Fruit fly (Drosophila melanogaster): ENCODE results near the gene CG31678.

The CG31678 gene

dm6 chr2L:20675875-20676274 lies at the start of gene CG31678, which contains the start of gene IKKepsilon (continued):
- TF ChIP-seq CoRest (tag; optimal IDR thresholded peaks at IDR 0.05) (peak; percentile 53), nom (GFP tag; optimal IDR thresholded peaks at IDR 0.05) (peak; percentile 18), CG9609 (GFP tag; optimal IDR thresholded peaks at IDR 0.05) (no peak)

- TF ChIP-seq CG1529 (GFP tag; optimal IDR thresholded peaks at IDR 0.05) (no peak), Poxn (GFP tag; IDR thresholded peaks at IDR 0.05) (no peak), CG1832 (GFP tag; optimal IDR thresholded peaks at IDR 0.05) (no peak), slbo (GFP tag; IDR thresholded peaks at IDR 0.05) (no peak), sens (GFP tag) (peak; percentile 57), Myb (GFP tag; optimal IDR thresholded peaks at IDR 0.05) (no peak), sob (GFP tag; IDR thresholded peaks at IDR 0.05) (no peak), lov (optimal IDR thresholded peaks at IDR 0.05) (no peak), lov (GFP tag; IDR thresholded peaks at IDR 0.05) (no peak), CG9817 (tag; optimal IDR thresholded peaks at IDR 0.05) (no peak), CG17385 (GFP tag; optimal IDR thresholded peaks at IDR 0.05) (no peak), Drgx (GFP tag; IDR thresholded peaks at IDR 0.05) (peak; percentile 45; the same call in 1 of the 2 replicates), CG10209 (GFP tag; optimal IDR thresholded peaks at IDR 0.05) (no peak), CG43689 (GFP tag; IDR thresholded peaks at IDR 0.05) (no peak), CG7745 (tag; optimal IDR thresholded peaks at IDR 0.05) (no peak)
Observed at dm6 chr2L:20724024-20724423, 48.3 kb upstream of the CG31678 start.

- TF ChIP-seq CG14965 (GFP tag; optimal IDR thresholded peaks at IDR 0.05; ENCODE audit: borderline replicate concordance) (no peak), fd96Cb (tag; optimal IDR thresholded peaks at IDR 0.05) (peak; percentile 22), Sry-δ (GFP tag; optimal IDR thresholded peaks at IDR 0.05) (no peak), CG8765 (GFP tag; IDR thresholded peaks at IDR 0.05) (0 out of 2 replicates have a peak, but pooled peaks have one; percentile 32), HLH54F (GFP tag; optimal IDR thresholded peaks at IDR 0.05) (no peak), sens (GFP tag) (peak; percentile 39), NK7.1 (GFP tag; optimal IDR thresholded peaks at IDR 0.05) (no peak), nmo (GFP tag; optimal IDR thresholded peaks at IDR 0.05) (peak; percentile 8), Usf (GFP tag; optimal IDR thresholded peaks at IDR 0.05) (no peak), CG11398 (GFP tag; optimal IDR thresholded peaks at IDR 0.05) (no peak), prd (optimal IDR thresholded peaks at IDR 0.05) (no peak), prd (GFP tag; IDR thresholded peaks at IDR 0.05) (peak; percentile 59; the same call in 2 of the 3 replicates), Gsc (GFP tag; IDR thresholded peaks at IDR 0.05) (no peak), CG18619 (GFP tag; optimal IDR thresholded peaks at IDR 0.05) (no peak), jing (GFP tag; optimal IDR thresholded peaks at IDR 0.05) (no peak), unc-4 (GFP tag; IDR thresholded peaks at IDR 0.05; ENCODE audit: partially characterized antibody) (no peak), zf30C (GFP tag; optimal IDR thresholded peaks at IDR 0.05) (no peak), Hmr (GFP tag; optimal IDR thresholded peaks at IDR 0.05) (no peak), CG10209 (GFP tag; optimal IDR thresholded peaks at IDR 0.05) (no peak), CG2116 (GFP tag; optimal IDR thresholded peaks at IDR 0.05) (no peak), CG6654 (GFP tag; optimal IDR thresholded peaks at IDR 0.05) (no peak), Asciz (GFP tag; optimal IDR thresholded peaks at IDR 0.05) (no peak), CG1603 (tag; optimal IDR thresholded peaks at IDR 0.05) (peak; percentile 54), D19A (tag; optimal IDR thresholded peaks at IDR 0.05) (no peak), Ets65A (GFP tag) (peak; percentile 34), Tbp (GFP tag; optimal IDR thresholded peaks at IDR 0.05) (no peak), Oaz (GFP tag; IDR thresholded peaks at IDR 0.05) (no peak), CG33557 (GFP tag; optimal IDR thresholded peaks at IDR 0.05) (no peak), gsb (GFP tag; IDR thresholded peaks at IDR 0.05) (no peak), Hr51 (GFP tag; optimal IDR thresholded peaks at IDR 0.05) (no peak), exex (tag; optimal IDR thresholded peaks at IDR 0.05) (no peak), CG14050 (GFP tag; IDR thresholded peaks at IDR 0.05) (no peak), shn (GFP tag; optimal IDR thresholded peaks at IDR 0.05) (no peak), otp (GFP tag; IDR thresholded peaks at IDR 0.05) (peak; percentile 48; the same call in 1 of the 3 replicates)
Observed at dm6 chr2L:20721456-20721855, 45.7 kb upstream of the CG31678 start.

Measured in whole organism, embryonic.